Worm (Caenorhabditis elegans) whole organism, L4/young adult: ENCODE data around the gene best-9.

Source experiments
- W03F9.2 ChIP-seq: fragments of 150-350 bp; optimal IDR thresholded peaks from 2 replicates; lab custom pipeline; 2014; ENCODE audit warnings: missing biosample characterization, missing genetic modification characterization
- dao-5 ChIP-seq: sonication (generic microtip); optimal IDR thresholded peaks from 2 replicates; lab custom pipeline; 2016; ENCODE audit warnings: missing genotype, missing genetic modification characterization, moderate library complexity, missing compliant biosample characterization
- him-1 ChIP-seq: sonication (generic microtip); optimal IDR thresholded peaks from 2 replicates; lab custom pipeline; 2016; ENCODE audit warnings: missing genotype, missing genetic modification reagents, missing genetic modification characterization, missing compliant biosample characterization

DNA sequence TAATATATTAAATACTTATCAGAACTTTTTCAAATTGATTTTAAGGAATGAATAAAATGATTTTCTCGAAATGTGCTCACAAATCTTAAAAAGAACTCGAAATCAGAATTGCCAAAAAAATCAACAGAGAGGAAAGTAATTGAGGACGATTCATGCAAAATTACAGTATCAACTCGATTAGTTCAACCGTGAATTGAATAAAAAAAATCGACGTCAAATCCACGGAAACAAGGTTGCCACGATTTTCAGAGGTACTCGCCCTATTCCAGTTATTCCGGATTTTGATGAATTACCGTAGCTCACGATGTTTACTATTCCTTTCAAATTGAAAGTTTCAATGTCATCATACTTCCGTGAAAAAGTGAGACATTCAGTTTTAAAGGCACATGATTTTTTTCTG, 41.8 kb downstream of the best-9 start, which contains the start of gene F15B10.3:
- TF ChIP-seq W03F9.2 (tag; lab: Kevin White, UChicago) (no peak), dao-5 (tag; lab: Kevin White, UChicago) (no peak), him-1 (tag; lab: Kevin White, UChicago) (no peak)
